Fruit fly (Drosophila melanogaster) whole organism, embryonic: Measurements from ENCODE around the gene Pde11.

ENCODE experiments used
- ATbp ChIP-seq: fragments of 200-800 bp; sonication (Bioruptor generic); optimal IDR thresholded peaks from 2 replicates; lab custom pipeline; 2017; ENCODE audit warnings: missing biosample characterization, mild to moderate bottlenecking, missing genetic modification characterization, missing genetic modification reagents
- Abd-B ChIP-seq: fragments of 200-800 bp; sonication (Bioruptor generic); optimal IDR thresholded peaks from 2 replicates; lab custom pipeline; 2018; ENCODE audit warnings: missing biosample characterization, mild to moderate bottlenecking, missing genetic modification characterization, moderate library complexity
- Ada2b ChIP-seq: fragments of 200-800 bp; sonication (Bioruptor generic); IDR thresholded peaks from 2 replicates; pipeline ENCODE4 v1.3.6; 2022; ENCODE audit warnings: missing biosample characterization, missing genetic modification characterization
- Bdp1 ChIP-seq: fragments of 200-800 bp; sonication (Bioruptor generic); optimal IDR thresholded peaks from 3 replicates; lab custom pipeline; 2016; ENCODE audit warnings: missing biosample characterization, missing genetic modification characterization
- Blimp-1 ChIP-seq: fragments of 200-800 bp; sonication (Bioruptor generic); optimal IDR thresholded peaks from 3 replicates; lab custom pipeline; 2018; ENCODE audit warnings: missing biosample characterization, missing genetic modification characterization, mild to moderate bottlenecking, moderate library complexity, missing genetic modification reagents
- CG10431 ChIP-seq: fragments of 200-800 bp; sonication (Bioruptor generic); optimal IDR thresholded peaks from 3 replicates; lab custom pipeline; 2018; ENCODE audit warnings: missing biosample characterization, mild to moderate bottlenecking, missing genetic modification characterization
- CG10565 ChIP-seq: fragments of 200-800 bp; sonication (Bioruptor generic); optimal IDR thresholded peaks from 3 replicates; lab custom pipeline; 2016; ENCODE audit warnings: missing biosample characterization, mild to moderate bottlenecking, missing genetic modification characterization
- CG10979 ChIP-seq: fragments of 200-800 bp; sonication (Bioruptor generic); optimal IDR thresholded peaks from 2 replicates; lab custom pipeline; 2018; ENCODE audit warnings: missing biosample characterization, mild to moderate bottlenecking, missing genetic modification characterization, moderate library complexity
- CG12769 ChIP-seq: fragments of 200-800 bp; sonication (Bioruptor generic); optimal IDR thresholded peaks from 2 replicates; lab custom pipeline; 2019; ENCODE audit warnings: missing biosample characterization, mild to moderate bottlenecking, missing genetic modification characterization, moderate library complexity
- CG13894 ChIP-seq: fragments of 200-800 bp; sonication (Bioruptor generic); optimal IDR thresholded peaks from 3 replicates; lab custom pipeline; 2018; ENCODE audit warnings: missing biosample characterization, mild to moderate bottlenecking, missing genetic modification characterization, moderate library complexity
- CG16779 ChIP-seq: fragments of 200-800 bp; sonication (Bioruptor generic); IDR thresholded peaks from 2 replicates; pipeline ENCODE4 v1.3.6; 2022; ENCODE audit warnings: missing biosample characterization, missing genetic modification characterization
- CG30403 ChIP-seq: fragments of 200-800 bp; sonication (Bioruptor generic); optimal IDR thresholded peaks from 3 replicates; lab custom pipeline; 2016; ENCODE audit warnings: missing biosample characterization, missing genetic modification characterization
- CG33557 ChIP-seq: fragments of 200-800 bp; sonication (Bioruptor generic); optimal IDR thresholded peaks from 2 replicates; lab custom pipeline; 2019; ENCODE audit warnings: missing biosample characterization, mild to moderate bottlenecking, missing genetic modification characterization, moderate library complexity
- CG34376 ChIP-seq: fragments of 200-800 bp; sonication (Bioruptor generic); optimal IDR thresholded peaks from 2 replicates; lab custom pipeline; 2018; ENCODE audit warnings: missing biosample characterization, mild to moderate bottlenecking, missing genetic modification characterization
- CG6654 ChIP-seq: fragments of 200-800 bp; sonication (Bioruptor generic); optimal IDR thresholded peaks from 2 replicates; lab custom pipeline; 2017; ENCODE audit warnings: missing biosample characterization, mild to moderate bottlenecking, missing genetic modification characterization
- CG8290 ChIP-seq, 3 experiments: fragments of 200-800 bp; sonication (Bioruptor generic); optimal IDR thresholded peaks; 2 replicates each; lab custom pipeline; 2016 to 2019; ENCODE audit warnings: missing biosample characterization in 3 of 3, missing genetic modification characterization in 3 of 3, mild to moderate bottlenecking in 2 of 3, moderate library complexity in 1 of 3
- CG8388 ChIP-seq: fragments of 200-800 bp; sonication (Bioruptor generic); optimal IDR thresholded peaks from 2 replicates; lab custom pipeline; 2019; ENCODE audit warnings: missing biosample characterization, mild to moderate bottlenecking, missing genetic modification characterization, moderate library complexity
- CG8478 ChIP-seq: fragments of >200 bp; optimal IDR thresholded peaks from 2 replicates; lab custom pipeline; 2018
- CG9932 ChIP-seq: fragments of 200-800 bp; sonication (Bioruptor generic); IDR thresholded peaks from 2 replicates; pipeline ENCODE4 v1.3.6; 2022; ENCODE audit warnings: missing biosample characterization, missing genetic modification characterization
- CTCF ChIP-seq: fragments of 200-800 bp; sonication (Bioruptor generic); optimal IDR thresholded peaks from 2 replicates; lab custom pipeline; 2017; ENCODE audit warnings: missing biosample characterization, mild to moderate bottlenecking, missing genetic modification characterization, moderate library complexity
- Drgx ChIP-seq: fragments of 200-800 bp; sonication (Bioruptor generic); IDR thresholded peaks from 2 replicates; pipeline ENCODE4 v1.3.6; 2022; ENCODE audit warnings: missing biosample characterization, missing genetic modification characterization
- Ets65A ChIP-seq: fragments of 200-800 bp; sonication (Bioruptor generic); peaks from one replicate; lab custom pipeline; 2016; ENCODE audit warnings: missing biosample characterization, missing genetic modification characterization
- HLH54F ChIP-seq: fragments of 200-800 bp; sonication (Bioruptor generic); optimal IDR thresholded peaks from 3 replicates; lab custom pipeline; 2016; ENCODE audit warnings: missing biosample characterization, missing genetic modification characterization
- Jarid2 ChIP-seq: fragments of 200-800 bp; sonication (Bioruptor generic); optimal IDR thresholded peaks from 3 replicates; lab custom pipeline; 2017; ENCODE audit warnings: mild to moderate bottlenecking, missing biosample characterization, missing genetic modification reagents, missing genetic modification characterization
- Med ChIP-seq: fragments of 200-800 bp; sonication (Bioruptor generic); peaks from one replicate; lab custom pipeline; 2016; ENCODE audit warnings: missing biosample characterization, missing genetic modification characterization, mild to moderate bottlenecking, inconsistent platforms, moderate library complexity
- abd-A ChIP-seq: fragments of 200-800 bp; sonication (Bioruptor generic); optimal IDR thresholded peaks from 3 replicates; lab custom pipeline; 2019; ENCODE audit warnings: missing biosample characterization, mild to moderate bottlenecking, missing genetic modification characterization, moderate library complexity
- amos ChIP-seq: fragments of 200-800 bp; sonication (Bioruptor generic); IDR thresholded peaks from 2 replicates; pipeline ENCODE4 v1.3.6; 2022; ENCODE audit warnings: missing biosample characterization, missing genetic modification characterization; ENCODE audit not compliant: partially characterized antibody
- cg ChIP-seq: fragments of 200-800 bp; sonication (Bioruptor generic); optimal IDR thresholded peaks from 3 replicates; lab custom pipeline; 2019; ENCODE audit warnings: missing biosample characterization, mild to moderate bottlenecking, missing genetic modification characterization, moderate library complexity
- chinmo ChIP-seq: fragments of 200-800 bp; sonication (Bioruptor generic); IDR thresholded peaks from 4 replicates; pipeline ENCODE4 v1.3.6; 2022; ENCODE audit warnings: missing biosample characterization, missing genetic modification characterization; ENCODE audit not compliant: partially characterized antibody
- dimm ChIP-seq: fragments of 200-800 bp; sonication (Bioruptor generic); IDR thresholded peaks from 2 replicates; pipeline ENCODE4 v1.3.6; 2022; ENCODE audit warnings: missing biosample characterization, missing genetic modification characterization
- dmrt11E ChIP-seq: fragments of 200-800 bp; sonication (Bioruptor generic); optimal IDR thresholded peaks from 3 replicates; lab custom pipeline; 2018; ENCODE audit warnings: missing biosample characterization, mild to moderate bottlenecking, missing genetic modification characterization, moderate library complexity
- hbn ChIP-seq: fragments of 200-800 bp; sonication (Bioruptor generic); IDR thresholded peaks from 2 replicates; pipeline ENCODE4 v1.3.6; 2022; ENCODE audit warnings: missing biosample characterization, missing genetic modification characterization; ENCODE audit not compliant: partially characterized antibody
- ind ChIP-seq: fragments of 200-800 bp; sonication (Bioruptor generic); optimal IDR thresholded peaks from 3 replicates; lab custom pipeline; 2016; ENCODE audit warnings: missing biosample characterization, missing genetic modification characterization
- jigr1 ChIP-seq: fragments of 200-800 bp; sonication (Bioruptor generic); IDR thresholded peaks from 3 replicates; pipeline ENCODE4 v1.3.6; 2022; ENCODE audit warnings: missing biosample characterization, missing genetic modification characterization
- ken ChIP-seq: fragments of 200-800 bp; sonication (Bioruptor generic); IDR thresholded peaks from 3 replicates; pipeline ENCODE4 v1.3.6; 2022; ENCODE audit warnings: missing biosample characterization, missing genetic modification characterization
- oc ChIP-seq: fragments of 200-800 bp; sonication (Bioruptor generic); optimal IDR thresholded peaks from 2 replicates; lab custom pipeline; 2018; ENCODE audit warnings: missing biosample characterization, mild to moderate bottlenecking, missing genetic modification characterization, moderate library complexity
- otp ChIP-seq: fragments of 200-800 bp; sonication (Bioruptor generic); IDR thresholded peaks from 3 replicates; pipeline ENCODE4, ENCODE4 v1.3.6; 2022; ENCODE audit warnings: missing biosample characterization, missing genetic modification characterization
- phol ChIP-seq: fragments of 200-800 bp; sonication (Bioruptor generic); optimal IDR thresholded peaks from 3 replicates; lab custom pipeline; 2018; ENCODE audit warnings: missing biosample characterization, mild to moderate bottlenecking, missing genetic modification characterization, moderate library complexity
- psq ChIP-seq: fragments of 200-800 bp; sonication (Bioruptor generic); optimal IDR thresholded peaks from 2 replicates; lab custom pipeline; 2017; ENCODE audit warnings: missing biosample characterization, missing genetic modification characterization
- scrt ChIP-seq: fragments of 200-800 bp; sonication (Bioruptor generic); optimal IDR thresholded peaks from 2 replicates; lab custom pipeline; 2018; ENCODE audit warnings: missing biosample characterization, mild to moderate bottlenecking, missing genetic modification characterization, moderate library complexity
- sens ChIP-seq: fragments of 200-800 bp; sonication (Bioruptor generic); peaks from one replicate; lab custom pipeline; 2016; ENCODE audit warnings: missing biosample characterization, missing genetic modification characterization
- sqz ChIP-seq: fragments of 200-800 bp; sonication (Bioruptor generic); optimal IDR thresholded peaks from 3 replicates; lab custom pipeline; 2018; ENCODE audit warnings: missing biosample characterization, mild to moderate bottlenecking, missing genetic modification characterization
- tap ChIP-seq: fragments of 200-800 bp; optimal IDR thresholded peaks from 3 replicates; lab custom pipeline; 2019; ENCODE audit warnings: missing biosample characterization, mild to moderate bottlenecking, missing genetic modification characterization, moderate library complexity
- vvl ChIP-seq: fragments of 200-800 bp; sonication (Bioruptor generic); IDR thresholded peaks from 2 replicates; pipeline ENCODE4 v1.3.6; 2022; ENCODE audit warnings: missing biosample characterization, missing genetic modification characterization
- zfh2 ChIP-seq: fragments of 200-800 bp; sonication (Bioruptor generic); optimal IDR thresholded peaks from 2 replicates; lab custom pipeline; 2016; ENCODE audit warnings: missing biosample characterization, missing genetic modification characterization

Pde11 gene

dm6 chr2L:18517002-18517635 lies 73.0 kb downstream of the Pde11 start, which contains the start of gene CG10211 (continued):
- TF ChIP-seq CG13894 (tag; lab: Kevin White, UChicago) (peak; percentile 81), psq (GFP tag; lab: Kevin White, UChicago) (no peak), Drgx (peak; percentile 51; the same call in 1 of the 2 replicates), CG8290 (GFP tag; optimal IDR thresholded peaks at IDR 0.05; lab: Kevin White, UChicago) (no peak), CG8290 (tag; optimal IDR thresholded peaks at IDR 0.05; lab: Kevin White, UChicago) (peak in 1 of 2 experiments; percentile 4), CG33557 (GFP tag; lab: Kevin White, UChicago) (peak; percentile 17), Med (peak; percentile 77), vvl (GFP tag; lab: Robert Waterston, UW) (0 out of 2 replicates have a peak, but pooled peaks have one; percentile 36), Jarid2 (peak; percentile 56), oc (peak; percentile 70), chinmo (GFP tag; lab: Robert Waterston, UW) (peak; percentile 80; the same call in 3 of the 4 replicates), abd-A (tag; lab: Kevin White, UChicago) (peak; percentile 25), CG34376 (GFP tag; lab: Kevin White, UChicago) (no peak), Blimp-1 (peak; percentile 98), amos (GFP tag; lab: Robert Waterston, UW) (peak; percentile 21; the same call in 1 of the 2 replicates), CG16779 (GFP tag; lab: Robert Waterston, UW) (no peak), CG8478 (lab: Kevin White, UChicago) (no peak), HLH54F (GFP tag; lab: Kevin White, UChicago) (no peak)
- TF ChIP-seq, all 482 proteins: peak for 34

dm6 chr2L:18516367-18516766 lies 73.8 kb downstream of the Pde11 start:
- TF ChIP-seq otp (GFP tag; lab: Robert Waterston, UW) (0 out of 3 replicates have a peak, but pooled peaks have one; percentile 41), cg (GFP tag; lab: Kevin White, UChicago) (no peak), ATbp (GFP tag; lab: Kevin White, UChicago) (peak; percentile 8), Ets65A (GFP tag; lab: Kevin White, UChicago) (peak; percentile 87), CG6654 (GFP tag; lab: Kevin White, UChicago) (no peak), dmrt11E (no peak), ind (GFP tag; lab: Kevin White, UChicago) (no peak), phol (no peak), zfh2 (GFP tag; lab: Kevin White, UChicago) (no peak), tap (tag; lab: Kevin White, UChicago) (no peak), dimm (no peak), CTCF (GFP tag; lab: Kevin White, UChicago) (peak; percentile 86), CG10565 (no peak), CG10979 (tag; lab: Kevin White, UChicago) (no peak), ken (GFP tag; lab: Robert Waterston, UW) (no peak), jigr1 (GFP tag; lab: Robert Waterston, UW) (no peak), CG9932 (no peak), CG12769 (tag; lab: Kevin White, UChicago) (peak; percentile 13), Ada2b (no peak), scrt (GFP tag; lab: Kevin White, UChicago) (no peak), CG30403 (GFP tag; lab: Kevin White, UChicago) (no peak), sens (GFP tag; lab: Kevin White, UChicago) (no peak), CG10431 (no peak), hbn (no peak), Bdp1 (GFP tag; lab: Kevin White, UChicago) (no peak), sqz (GFP tag; lab: Kevin White, UChicago) (no peak), Abd-B (GFP tag; lab: Kevin White, UChicago) (no peak), CG8388 (GFP tag; lab: Kevin White, UChicago) (no peak)
